Fruit fly (Drosophila melanogaster) whole organism, embryonic: Measurements from ENCODE around the gene CG8119.

Experiments used
- Atf-2 ChIP-seq: fragments of 200-800 bp; sonication (Bioruptor generic); optimal IDR thresholded peaks from 2 replicates; lab custom pipeline; 2016; ENCODE audit warnings: missing biosample characterization, missing genetic modification characterization
- CG11085 ChIP-seq: fragments of 200-800 bp; sonication (Bioruptor generic); IDR thresholded peaks from 2 replicates; pipeline ENCODE4 v1.3.6; 2022; ENCODE audit warnings: missing biosample characterization, missing genetic modification characterization
- CG11247 ChIP-seq: fragments of 200-800 bp; sonication (Bioruptor generic); IDR thresholded peaks from 2 replicates; pipeline ENCODE4 v1.3.6; 2022; ENCODE audit warnings: missing biosample characterization, missing genetic modification characterization
- CG11456 ChIP-seq: fragments of 200-800 bp; sonication (Bioruptor generic); IDR thresholded peaks from 3 replicates; pipeline ENCODE4 v1.3.6; 2022; ENCODE audit warnings: missing biosample characterization, missing genetic modification characterization
- CG12155 ChIP-seq: fragments of 200-800 bp; sonication (Bioruptor generic); optimal IDR thresholded peaks from 3 replicates; lab custom pipeline; 2016; ENCODE audit warnings: missing biosample characterization, missing genetic modification characterization
- CG14050 ChIP-seq: fragments of 200-800 bp; sonication (Bioruptor generic); IDR thresholded peaks from 3 replicates; pipeline ENCODE4 v1.3.6; 2022; ENCODE audit warnings: missing biosample characterization, missing genetic modification characterization
- CG15269 ChIP-seq: fragments of 200-800 bp; sonication (Bioruptor generic); optimal IDR thresholded peaks from 2 replicates; lab custom pipeline; 2018; ENCODE audit warnings: missing biosample characterization, mild to moderate bottlenecking, missing genetic modification characterization, moderate library complexity
- CG15479 ChIP-seq: fragments of 200-800 bp; sonication (Bioruptor generic); optimal IDR thresholded peaks from 3 replicates; lab custom pipeline; 2019; ENCODE audit warnings: missing biosample characterization, mild to moderate bottlenecking, missing genetic modification characterization, moderate library complexity
- CG15696 ChIP-seq: fragments of 200-800 bp; sonication (Bioruptor generic); optimal IDR thresholded peaks from 2 replicates; lab custom pipeline; 2019; ENCODE audit warnings: missing biosample characterization, mild to moderate bottlenecking, missing genetic modification characterization, moderate library complexity
- CG16815 ChIP-seq: fragments of 200-800 bp; sonication (Bioruptor generic); optimal IDR thresholded peaks from 3 replicates; lab custom pipeline; 2017; ENCODE audit warnings: missing biosample characterization, mild to moderate bottlenecking, missing genetic modification characterization
- CG17912 ChIP-seq: fragments of 200-800 bp; sonication (Bioruptor generic); optimal IDR thresholded peaks from 2 replicates; lab custom pipeline; 2018; ENCODE audit warnings: missing biosample characterization, mild to moderate bottlenecking, missing genetic modification characterization
- CG1832 ChIP-seq: fragments of 200-800 bp; sonication (Bioruptor generic); optimal IDR thresholded peaks from 2 replicates; lab custom pipeline; 2017; ENCODE audit warnings: missing biosample characterization, mild to moderate bottlenecking, missing genetic modification characterization, inconsistent platforms
- CG18619 ChIP-seq: fragments of 200-800 bp; sonication (Bioruptor generic); optimal IDR thresholded peaks from 3 replicates; lab custom pipeline; 2017; ENCODE audit warnings: missing biosample characterization, mild to moderate bottlenecking, missing genetic modification characterization
- CG2120 ChIP-seq: fragments of 200-800 bp; sonication (Bioruptor generic); optimal IDR thresholded peaks from 3 replicates; lab custom pipeline; 2016; ENCODE audit warnings: missing biosample characterization, missing genetic modification characterization
- CG31365 ChIP-seq: fragments of 200-800 bp; sonication (Bioruptor generic); optimal IDR thresholded peaks from 2 replicates; lab custom pipeline; 2018; ENCODE audit warnings: missing biosample characterization, mild to moderate bottlenecking, missing genetic modification characterization
- CG31441 ChIP-seq: fragments of 200-800 bp; sonication (Bioruptor generic); IDR thresholded peaks from 2 replicates; pipeline ENCODE4 v1.3.6; 2022; ENCODE audit warnings: missing biosample characterization, missing genetic modification characterization
- CG32532 ChIP-seq: fragments of 200-800 bp; sonication (Bioruptor generic); IDR thresholded peaks from 2 replicates; pipeline ENCODE4 v1.3.6; 2022; ENCODE audit warnings: missing biosample characterization, missing genetic modification characterization
- CG42726 ChIP-seq: fragments of 200-800 bp; sonication (Bioruptor generic); IDR thresholded peaks from 2 replicates; pipeline ENCODE4 v1.3.6; 2022; ENCODE audit warnings: missing biosample characterization, missing genetic modification characterization; ENCODE audit not compliant: partially characterized antibody
- CG4282 ChIP-seq: fragments of 200-800 bp; sonication (Bioruptor generic); optimal IDR thresholded peaks from 2 replicates; lab custom pipeline; 2016; ENCODE audit warnings: missing biosample characterization, missing genetic modification characterization
- CG6254 ChIP-seq: fragments of 200-800 bp; sonication (Bioruptor generic); optimal IDR thresholded peaks from 3 replicates; lab custom pipeline; 2017; ENCODE audit warnings: mild to moderate bottlenecking, missing biosample characterization, missing genetic modification reagents, missing genetic modification characterization
- CG7786 ChIP-seq: fragments of 200-800 bp; sonication (Bioruptor generic); optimal IDR thresholded peaks from 2 replicates; lab custom pipeline; 2016; ENCODE audit warnings: missing biosample characterization, missing genetic modification characterization
- CG7839 ChIP-seq: fragments of 200-800 bp; sonication (Bioruptor generic); optimal IDR thresholded peaks from 3 replicates; lab custom pipeline; 2018; ENCODE audit warnings: missing biosample characterization, mild to moderate bottlenecking, missing genetic modification characterization, moderate library complexity
- CG7987 ChIP-seq: fragments of 200-800 bp; sonication (Bioruptor generic); optimal IDR thresholded peaks from 2 replicates; lab custom pipeline; 2018; ENCODE audit warnings: missing biosample characterization, mild to moderate bottlenecking, missing genetic modification characterization, moderate library complexity
- CG8089 ChIP-seq: fragments of 200-800 bp; sonication (Bioruptor generic); optimal IDR thresholded peaks from 3 replicates; lab custom pipeline; 2016; ENCODE audit warnings: missing biosample characterization, missing genetic modification characterization
- CG9215 ChIP-seq: fragments of 200-800 bp; sonication (Bioruptor generic); IDR thresholded peaks from 2 replicates; pipeline ENCODE4 v1.3.6; 2022; ENCODE audit warnings: missing biosample characterization, missing genetic modification characterization
- CTCF ChIP-seq: fragments of 200-800 bp; sonication (Bioruptor generic); optimal IDR thresholded peaks from 2 replicates; lab custom pipeline; 2017; ENCODE audit warnings: missing biosample characterization, mild to moderate bottlenecking, missing genetic modification characterization, moderate library complexity
- D19A ChIP-seq: fragments of 200-800 bp; optimal IDR thresholded peaks from 3 replicates; lab custom pipeline; 2019; ENCODE audit warnings: missing biosample characterization, mild to moderate bottlenecking, missing genetic modification characterization, moderate library complexity
- Dad ChIP-seq: fragments of 200-800 bp; sonication (Bioruptor generic); optimal IDR thresholded peaks from 3 replicates; lab custom pipeline; 2016; ENCODE audit warnings: missing biosample characterization, missing genetic modification characterization
- Dip2 ChIP-seq: fragments of 200-800 bp; sonication (Bioruptor generic); IDR thresholded peaks from 2 replicates; pipeline ENCODE4 v1.3.6; 2022; ENCODE audit warnings: missing biosample characterization, missing genetic modification characterization
- E2f1 ChIP-seq: fragments of 200-800 bp; sonication (Bioruptor generic); IDR thresholded peaks from 2 replicates; pipeline ENCODE4 v1.3.6; 2022; ENCODE audit warnings: missing biosample characterization, missing genetic modification characterization
- Gug ChIP-seq: fragments of 200-800 bp; sonication (Bioruptor generic); IDR thresholded peaks from 4 replicates; pipeline ENCODE4 v1.3.6; 2022; ENCODE audit warnings: missing biosample characterization, missing genetic modification characterization
- Max ChIP-seq: fragments of 200-800 bp; sonication (Bioruptor generic); optimal IDR thresholded peaks from 2 replicates; lab custom pipeline; 2016; ENCODE audit warnings: missing biosample characterization, mild to moderate bottlenecking, missing genetic modification characterization
- Optix ChIP-seq: fragments of 200-800 bp; sonication (Bioruptor generic); IDR thresholded peaks from 3 replicates; pipeline ENCODE4 v1.3.6; 2022; ENCODE audit warnings: missing biosample characterization, missing genetic modification characterization
- Sin3A ChIP-seq: fragments of >200 bp; optimal IDR thresholded peaks from 2 replicates; lab custom pipeline; 2018
- Sry-δ ChIP-seq: fragments of 200-800 bp; sonication (Bioruptor generic); optimal IDR thresholded peaks from 2 replicates; lab custom pipeline; 2016; ENCODE audit warnings: missing biosample characterization, missing genetic modification characterization
- cato ChIP-seq: fragments of 200-800 bp; sonication (Bioruptor generic); optimal IDR thresholded peaks from 2 replicates; lab custom pipeline; 2016; ENCODE audit warnings: missing biosample characterization, missing genetic modification characterization, borderline replicate concordance
- ci ChIP-seq: fragments of 200-800 bp; sonication (Bioruptor generic); IDR thresholded peaks from 3 replicates; pipeline ENCODE4 v1.3.6; 2022; ENCODE audit warnings: missing biosample characterization, missing genetic modification characterization
- dan ChIP-seq: fragments of 200-800 bp; sonication (Bioruptor generic); IDR thresholded peaks from 2 replicates; pipeline ENCODE4 v1.3.6; 2022; ENCODE audit warnings: missing biosample characterization, missing genetic modification characterization
- dpn ChIP-seq, 2 experiments: fragments of 200-800 bp; sonication (Bioruptor generic); optimal IDR thresholded peaks; 3 replicates each; lab custom pipeline; 2016; ENCODE audit warnings: missing biosample characterization in 2 of 2, missing genetic modification characterization in 2 of 2
- exex ChIP-seq: fragments of 200-800 bp; sonication (Bioruptor generic); optimal IDR thresholded peaks from 4 replicates; lab custom pipeline; 2018; ENCODE audit warnings: missing biosample characterization, mild to moderate bottlenecking, missing genetic modification characterization, moderate library complexity
- fd3F ChIP-seq: fragments of 200-800 bp; sonication (Bioruptor generic); optimal IDR thresholded peaks from 2 replicates; lab custom pipeline; 2018; ENCODE audit warnings: missing biosample characterization, mild to moderate bottlenecking, missing genetic modification characterization, moderate library complexity
- fru ChIP-seq: fragments of >200 bp; optimal IDR thresholded peaks from 2 replicates; lab custom pipeline; 2017
- ftz-f1 ChIP-seq: fragments of 200-800 bp; sonication (Bioruptor generic); optimal IDR thresholded peaks from 2 replicates; lab custom pipeline; 2016; ENCODE audit warnings: missing biosample characterization, missing genetic modification characterization
- gce ChIP-seq: fragments of 200-800 bp; sonication (Bioruptor generic); IDR thresholded peaks from 3 replicates; pipeline ENCODE4 v1.3.6; 2022; ENCODE audit warnings: missing biosample characterization, missing genetic modification characterization
- gcm2 ChIP-seq: fragments of 200-800 bp; sonication (Bioruptor generic); optimal IDR thresholded peaks from 2 replicates; lab custom pipeline; 2016; ENCODE audit warnings: missing biosample characterization, missing genetic modification characterization
- grn ChIP-seq: fragments of 200-800 bp; sonication (Bioruptor generic); optimal IDR thresholded peaks from 3 replicates; lab custom pipeline; 2017; ENCODE audit warnings: missing biosample characterization, missing genetic modification characterization
- kay ChIP-seq: fragments of 200-800 bp; sonication (Bioruptor generic); optimal IDR thresholded peaks from 2 replicates; lab custom pipeline; 2016; ENCODE audit warnings: missing biosample characterization, missing genetic modification characterization
- mld ChIP-seq: fragments of 200-800 bp; sonication (Bioruptor generic); IDR thresholded peaks from 3 replicates; pipeline ENCODE4 v1.3.6; 2022; ENCODE audit warnings: missing biosample characterization, missing genetic modification characterization; ENCODE audit not compliant: partially characterized antibody
- oc ChIP-seq: fragments of 200-800 bp; sonication (Bioruptor generic); optimal IDR thresholded peaks from 2 replicates; lab custom pipeline; 2018; ENCODE audit warnings: missing biosample characterization, mild to moderate bottlenecking, missing genetic modification characterization, moderate library complexity
- otp ChIP-seq: fragments of 200-800 bp; sonication (Bioruptor generic); IDR thresholded peaks from 3 replicates; pipeline ENCODE4, ENCODE4 v1.3.6; 2022; ENCODE audit warnings: missing biosample characterization, missing genetic modification characterization
- stwl ChIP-seq: fragments of 200-800 bp; sonication (Bioruptor generic); optimal IDR thresholded peaks from 3 replicates; lab custom pipeline; 2018; ENCODE audit warnings: missing biosample characterization, mild to moderate bottlenecking, missing genetic modification characterization, moderate library complexity
- vfl ChIP-seq: fragments of 200-800 bp; sonication (Bioruptor generic); optimal IDR thresholded peaks from 2 replicates; lab custom pipeline; 2016; ENCODE audit warnings: missing biosample characterization, missing genetic modification characterization

The CG8119 gene

DNA sequence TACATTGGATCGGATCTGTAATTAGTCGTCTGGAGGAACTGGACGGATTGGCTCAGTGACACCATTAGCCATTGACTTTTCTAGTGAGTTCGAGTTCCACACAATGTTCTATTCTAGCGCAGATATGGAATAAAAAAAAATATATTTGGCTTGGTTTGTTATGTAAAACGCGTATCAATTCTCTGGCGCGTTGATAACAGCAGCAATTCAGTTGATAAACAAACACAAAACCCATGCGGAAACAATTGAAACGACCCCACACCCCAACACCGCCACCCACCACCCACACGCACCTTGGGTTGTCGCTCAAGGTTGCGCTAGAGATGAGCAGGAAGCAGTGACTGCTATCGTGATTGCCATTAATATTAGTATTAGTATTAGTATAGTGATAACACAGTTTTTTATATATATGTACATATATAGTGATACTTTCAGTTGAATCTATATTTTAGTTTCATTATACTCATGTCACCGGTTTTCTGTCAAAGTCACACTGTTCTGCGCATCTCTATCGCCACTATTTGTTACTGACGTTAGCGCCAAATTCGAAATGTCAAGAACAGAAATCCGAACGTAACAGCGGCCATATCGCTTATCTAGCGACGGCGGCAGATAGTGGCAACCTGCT is 35.3 kb downstream of the CG8119 start (continued):
- TF ChIP-seq CG15479 (GFP tag; lab: Kevin White, UChicago) (no peak), E2f1 (GFP tag; lab: Robert Waterston, UW) (peak; percentile 93), Dad (GFP tag; lab: Kevin White, UChicago) (peak; percentile 53), Optix (GFP tag; lab: Robert Waterston, UW) (peak; percentile 87), dan (GFP tag; lab: Robert Waterston, UW) (peak; percentile 75), CG7987 (GFP tag; lab: Kevin White, UChicago) (peak; percentile 83), fd3F (peak; percentile 86), CG42726 (GFP tag; lab: Robert Waterston, UW) (0 out of 2 replicates have a peak, but pooled peaks have one; percentile 42), CTCF (GFP tag; lab: Kevin White, UChicago) (peak; percentile 29), CG11085 (GFP tag; lab: Robert Waterston, UW) (peak; percentile 91), oc (tag; lab: Kevin White, UChicago) (peak; percentile 70), Dip2 (peak; percentile 62), dpn (GFP tag; optimal IDR thresholded peaks at IDR 0.05; lab: Kevin White, UChicago) (peak; percentile 68 to 91), grn (GFP tag; lab: Kevin White, UChicago) (peak; percentile 74), D19A (tag; lab: Kevin White, UChicago) (peak; percentile 82), CG2120 (GFP tag; lab: Kevin White, UChicago) (peak; percentile 87), mld (GFP tag; lab: Robert Waterston, UW) (no peak), CG4282 (GFP tag; lab: Kevin White, UChicago) (no peak), CG11247 (GFP tag; lab: Robert Waterston, UW) (peak; percentile 91), cato (GFP tag; lab: Kevin White, UChicago) (peak; percentile 78), CG6254 (peak; percentile 81), Sin3A (no peak), gcm2 (GFP tag; lab: Kevin White, UChicago) (peak; percentile 31), CG31365 (tag; lab: Kevin White, UChicago) (peak; percentile 70), CG9215 (GFP tag; lab: Robert Waterston, UW) (peak; percentile 89), CG32532 (GFP tag; lab: Robert Waterston, UW) (peak; percentile 97), Max (peak; percentile 84), otp (GFP tag; lab: Robert Waterston, UW) (peak; percentile 85), kay (GFP tag; lab: Kevin White, UChicago) (peak; percentile 77), CG15696 (peak; percentile 84), CG16815 (GFP tag; lab: Kevin White, UChicago) (peak; percentile 83), CG1832 (GFP tag; lab: Kevin White, UChicago) (no peak), Gug (GFP tag; lab: Robert Waterston, UW) (peak; percentile 90), CG31441 (GFP tag; lab: Robert Waterston, UW) (peak; percentile 97), CG7839 (tag; lab: Kevin White, UChicago) (peak; percentile 96), CG11456 (GFP tag; lab: Robert Waterston, UW) (peak; percentile 93), CG18619 (GFP tag; lab: Kevin White, UChicago) (peak; percentile 87), Atf-2 (GFP tag; lab: Kevin White, UChicago) (no peak), CG15269 (tag; lab: Kevin White, UChicago) (peak; percentile 93), exex (tag; lab: Kevin White, UChicago) (peak; percentile 89), Sry-δ (GFP tag; lab: Kevin White, UChicago) (peak; percentile 10), stwl (tag; lab: Kevin White, UChicago) (peak; percentile 6), CG14050 (peak; percentile 87), fru (lab: Kevin White, UChicago) (no peak), gce (GFP tag; lab: Robert Waterston, UW) (peak; percentile 82), ci (GFP tag; lab: Robert Waterston, UW) (peak; percentile 88), CG17912 (peak; percentile 37), CG8089 (no peak), CG7786 (GFP tag; lab: Kevin White, UChicago) (peak; percentile 44), ftz-f1 (peak; percentile 99), vfl (GFP tag; lab: Kevin White, UChicago) (peak; percentile 77), CG12155 (GFP tag; lab: Kevin White, UChicago) (peak; percentile 90)
